Worm (Caenorhabditis elegans): ENCODE data around the gene clec-61.

Gene clec-61

DNA sequence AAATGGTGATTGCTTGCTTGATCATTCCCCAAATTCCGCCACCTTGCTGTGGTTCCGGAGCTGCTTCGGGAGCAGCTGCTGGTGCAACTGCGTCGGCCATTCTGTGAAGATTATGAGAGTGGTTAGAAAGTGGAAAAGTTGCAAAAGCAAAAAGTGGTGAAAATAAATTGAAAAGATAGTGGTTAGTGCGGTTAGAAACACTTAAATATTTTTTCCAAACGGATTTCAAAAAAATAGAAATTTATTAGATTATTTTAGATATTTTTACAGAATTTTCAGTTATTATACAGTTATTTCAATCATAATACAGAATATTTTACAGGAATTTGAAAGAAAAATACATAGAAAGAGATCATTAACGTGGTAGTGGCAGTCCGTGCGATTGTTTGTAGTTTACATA is 47.2 kb upstream of the clec-61 start, which contains the start of gene R166.2:
Gene R166.2 (minus strand): TSS at position 101 of the 400 bp plus-strand sequence.
- TF ChIP-seq nhr-21 (tag; optimal IDR thresholded peaks at IDR 0.05) (no peak), ama-1 (optimal IDR thresholded peaks at IDR 0.05) (no peak), alr-1 (tag; optimal IDR thresholded peaks at IDR 0.05) (no peak), ztf-1 (GFP tag; conservative IDR thresholded peaks at IDR 0.05) (no peak), nhr-12 (tag; optimal IDR thresholded peaks at IDR 0.05) (no peak), dmd-4 (tag; optimal IDR thresholded peaks at IDR 0.05) (no peak), nhr-6 (tag; optimal IDR thresholded peaks at IDR 0.05) (no peak), crh-2 (tag; optimal IDR thresholded peaks at IDR 0.05) (no peak), nhr-129 (tag; optimal IDR thresholded peaks at IDR 0.05) (no peak), zag-1 (tag; optimal IDR thresholded peaks at IDR 0.05) (no peak), aly-2 (tag; optimal IDR thresholded peaks at IDR 0.05) (no peak), elt-1 (tag; optimal IDR thresholded peaks at IDR 0.05) (no peak), nhr-77 (tag; optimal IDR thresholded peaks at IDR 0.05) (no peak), ceh-16 (tag; optimal IDR thresholded peaks at IDR 0.05) (no peak), mab-5 (tag; optimal IDR thresholded peaks at IDR 0.05) (no peak)

- TF ChIP-seq Y55F3AM.14 (GFP tag; optimal IDR thresholded peaks at IDR 0.05) (no peak), unc-55 (GFP tag; optimal IDR thresholded peaks at IDR 0.05) (no peak), mab-5 (tag; optimal IDR thresholded peaks at IDR 0.05) (no peak), ztf-11 (tag; optimal IDR thresholded peaks at IDR 0.05) (no peak), alr-1 (tag; optimal IDR thresholded peaks at IDR 0.05) (no peak), nhr-23 (tag; optimal IDR thresholded peaks at IDR 0.05) (no peak), dmd-4 (tag; optimal IDR thresholded peaks at IDR 0.05) (no peak), C34F6.9 (tag; optimal IDR thresholded peaks at IDR 0.05) (no peak), ztf-1 (GFP tag; conservative IDR thresholded peaks at IDR 0.05) (no peak), ama-1 (optimal IDR thresholded peaks at IDR 0.05) (no peak), snpc-4 (tag; optimal IDR thresholded peaks at IDR 0.05) (no peak), nhr-237 (tag; optimal IDR thresholded peaks at IDR 0.05) (no peak), ZK546.5 (tag; optimal IDR thresholded peaks at IDR 0.05) (no peak), sma-9 (GFP tag; optimal IDR thresholded peaks at IDR 0.05) (no peak), sma-9 (tag; optimal IDR thresholded peaks at IDR 0.05) (no peak), mdl-1 (tag; optimal IDR thresholded peaks at IDR 0.05) (no peak), nhr-6 (tag; optimal IDR thresholded peaks at IDR 0.05) (no peak), elt-3 (tag; optimal IDR thresholded peaks at IDR 0.05) (no peak), aly-2 (tag; optimal IDR thresholded peaks at IDR 0.05) (no peak), ceh-82 (tag; optimal IDR thresholded peaks at IDR 0.05) (no peak)
Observed at ce11 chrII:10533985-10534384, 43.6 kb upstream of the clec-61 start.

DNA sequence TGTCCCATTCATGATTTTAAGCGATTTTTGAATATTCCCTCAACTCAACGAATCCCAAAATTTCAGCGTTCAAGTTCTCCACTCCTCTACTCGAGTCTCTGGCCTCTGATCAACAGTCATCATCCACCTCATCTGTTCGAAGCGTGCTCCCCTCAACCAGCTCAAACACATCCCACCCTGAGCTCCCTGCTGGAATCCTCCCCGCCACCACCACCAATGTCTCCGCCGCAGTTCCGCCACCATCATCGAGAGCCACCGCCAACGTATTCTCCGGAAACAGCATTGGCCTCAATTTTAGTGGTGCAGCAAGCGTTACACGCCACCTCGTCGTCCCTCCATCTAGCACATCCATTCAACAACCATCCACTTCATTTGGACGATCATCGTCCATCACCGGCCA is 41.3 kb upstream of the clec-61 start:
- TF ChIP-seq unc-55 (GFP tag; optimal IDR thresholded peaks at IDR 0.05) (no peak), R02D3.7 (tag; optimal IDR thresholded peaks at IDR 0.05) (no peak), ceh-16 (tag; optimal IDR thresholded peaks at IDR 0.05) (no peak), crh-2 (tag; optimal IDR thresholded peaks at IDR 0.05) (no peak), nhr-12 (tag; optimal IDR thresholded peaks at IDR 0.05) (no peak), ZK546.5 (tag; optimal IDR thresholded peaks at IDR 0.05) (no peak), nhr-6 (tag; optimal IDR thresholded peaks at IDR 0.05) (no peak), sma-3 (GFP tag; optimal IDR thresholded peaks at IDR 0.05) (no peak), zag-1 (tag; optimal IDR thresholded peaks at IDR 0.05) (no peak), ama-1 (optimal IDR thresholded peaks at IDR 0.05) (no peak), snpc-4 (tag; optimal IDR thresholded peaks at IDR 0.05) (no peak), gmeb-1 (tag; optimal IDR thresholded peaks at IDR 0.05) (no peak), ztf-11 (tag; optimal IDR thresholded peaks at IDR 0.05) (no peak), peb-1 (tag; optimal IDR thresholded peaks at IDR 0.05) (no peak), ceh-82 (tag; optimal IDR thresholded peaks at IDR 0.05) (no peak)

- TF ChIP-seq ztf-1 (GFP tag; conservative IDR thresholded peaks at IDR 0.05) (no peak), sem-4 (tag; optimal IDR thresholded peaks at IDR 0.05) (no peak), egl-27 (tag; optimal IDR thresholded peaks at IDR 0.05) (no peak), snpc-4 (tag; optimal IDR thresholded peaks at IDR 0.05) (no peak), lin-13 (GFP tag; optimal IDR thresholded peaks at IDR 0.05) (no peak), blmp-1 (tag; optimal IDR thresholded peaks at IDR 0.05; ENCODE audit: insufficient read depth) (no peak), unc-62 (GFP tag; optimal IDR thresholded peaks at IDR 0.05) (no peak), ztf-11 (tag; optimal IDR thresholded peaks at IDR 0.05) (no peak), sma-9 (GFP tag; optimal IDR thresholded peaks at IDR 0.05) (no peak), sma-9 (tag; optimal IDR thresholded peaks at IDR 0.05) (no peak)
Observed at ce11 chrII:10530907-10531306, 40.6 kb upstream of the clec-61 start.
